Fruit fly (Drosophila melanogaster): ENCODE results near the gene Rpt4.

The Rpt4 gene

DNA sequence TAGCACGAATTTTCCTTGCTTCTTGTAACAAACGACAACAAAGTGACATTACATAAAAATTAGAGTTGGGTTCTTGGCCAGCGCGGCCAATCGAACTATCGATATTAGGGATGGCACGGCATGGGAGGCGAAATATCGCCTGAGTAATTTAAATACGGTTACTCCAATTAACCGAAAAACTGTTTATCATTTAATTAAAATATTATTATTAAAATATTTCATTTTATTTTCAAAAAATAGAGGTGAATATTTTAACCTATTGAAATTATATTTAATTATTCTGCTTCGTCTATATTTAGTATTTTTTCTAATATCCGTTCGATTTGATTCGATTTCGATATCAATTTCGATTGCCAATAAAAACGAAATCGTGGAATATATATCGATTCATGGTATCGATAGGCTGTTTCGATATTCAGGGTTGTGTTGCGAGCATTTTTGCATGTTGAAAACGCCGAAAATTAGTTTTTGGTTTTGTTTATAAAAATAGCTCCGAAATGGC, 35.6 kb downstream of the Rpt4 start, which contains the start of the genes Rbcn-3A and Spx (continued):
- no peak for TF ChIP-seq Smox (GFP tag; optimal IDR thresholded peaks at IDR 0.05)
- no peak for TF ChIP-seq Hr38 (GFP tag; optimal IDR thresholded peaks at IDR 0.05)
- TF ChIP-seq CG4318 (GFP tag; optimal IDR thresholded peaks at IDR 0.05) = no peak
- TF ChIP-seq Blimp-1 (GFP tag; optimal IDR thresholded peaks at IDR 0.05) = no peak
- no peak for TF ChIP-seq CG6276 (GFP tag; optimal IDR thresholded peaks at IDR 0.05)
- TF ChIP-seq CG1621 (tag; optimal IDR thresholded peaks at IDR 0.05) = no peak
- TF ChIP-seq CG10669 (GFP tag; optimal IDR thresholded peaks at IDR 0.05) = no peak
- no peak for TF ChIP-seq cyc (GFP tag; optimal IDR thresholded peaks at IDR 0.05)
- peak; percentile 45 for TF ChIP-seq dsx (GFP tag; optimal IDR thresholded peaks at IDR 0.05; ENCODE audit: poor library complexity, severe bottlenecking)
- peak; percentile 10 for TF ChIP-seq CG34406 (GFP tag; optimal IDR thresholded peaks at IDR 0.05)
- TF ChIP-seq Ets96B (tag; optimal IDR thresholded peaks at IDR 0.05) = no peak
- TF ChIP-seq Sox15 (GFP tag; optimal IDR thresholded peaks at IDR 0.05) = no peak
- no peak for TF ChIP-seq Met (GFP tag; optimal IDR thresholded peaks at IDR 0.05)
- peak; percentile 13 for TF ChIP-seq topi (GFP tag; optimal IDR thresholded peaks at IDR 0.05)
- TF ChIP-seq net (GFP tag; optimal IDR thresholded peaks at IDR 0.05) = no peak
- TF ChIP-seq esn (GFP tag; optimal IDR thresholded peaks at IDR 0.05) = peak; percentile 42
- TF ChIP-seq CG32006 (GFP tag; optimal IDR thresholded peaks at IDR 0.05) = no peak
- peak; percentile 3 for TF ChIP-seq CG31627 (GFP tag; optimal IDR thresholded peaks at IDR 0.05)

- TF ChIP-seq dsx (GFP tag; optimal IDR thresholded peaks at IDR 0.05; ENCODE audit: poor library complexity, severe bottlenecking) (peak; percentile 49), CG6808 (GFP tag; optimal IDR thresholded peaks at IDR 0.05) (no peak), Gug (GFP tag; IDR thresholded peaks at IDR 0.05) (no peak), CG8119 (GFP tag; IDR thresholded peaks at IDR 0.05) (no peak), CG9139 (GFP tag; optimal IDR thresholded peaks at IDR 0.05) (no peak), CG3032 (tag; optimal IDR thresholded peaks at IDR 0.05) (no peak), svp (GFP tag) (peak; percentile 58), CG6854 (GFP tag; optimal IDR thresholded peaks at IDR 0.05) (no peak), CG11294 (GFP tag; IDR thresholded peaks at IDR 0.05) (no peak), CG8632 (GFP tag; optimal IDR thresholded peaks at IDR 0.05) (no peak), Ets96B (tag; optimal IDR thresholded peaks at IDR 0.05) (no peak)
These were observed 36.3 kb downstream of the Rpt4 start for dm6 chrX:6254617-6255349.

DNA sequence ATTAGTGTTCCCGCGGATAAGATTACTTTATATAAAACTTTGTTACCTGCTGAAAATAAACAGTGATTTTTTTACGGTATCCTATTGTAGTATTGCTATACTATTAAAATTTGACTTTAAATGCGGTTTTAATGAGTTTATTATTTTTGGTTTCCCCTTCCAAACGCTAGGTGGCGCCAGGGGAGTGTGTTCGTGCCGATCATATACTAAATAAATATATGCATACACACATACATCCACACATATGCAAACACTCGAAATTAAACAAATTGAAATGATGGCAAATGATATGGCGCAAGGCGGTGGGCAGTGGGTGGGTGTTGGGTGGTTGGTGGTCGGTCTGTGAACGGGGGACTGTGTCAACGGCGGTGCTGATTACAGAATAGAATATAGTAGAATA, 37.3 kb downstream of the Rpt4 start:
- no peak for TF ChIP-seq esn (GFP tag; optimal IDR thresholded peaks at IDR 0.05)
- TF ChIP-seq salr (GFP tag; optimal IDR thresholded peaks at IDR 0.05) = no peak
- TF ChIP-seq Hr38 (GFP tag; optimal IDR thresholded peaks at IDR 0.05) = no peak
- TF ChIP-seq CG32006 (GFP tag; optimal IDR thresholded peaks at IDR 0.05) = no peak
- peak; percentile 76 for TF ChIP-seq fkh (GFP tag; optimal IDR thresholded peaks at IDR 0.05)
- TF ChIP-seq spab (GFP tag; optimal IDR thresholded peaks at IDR 0.05) = no peak

DNA sequence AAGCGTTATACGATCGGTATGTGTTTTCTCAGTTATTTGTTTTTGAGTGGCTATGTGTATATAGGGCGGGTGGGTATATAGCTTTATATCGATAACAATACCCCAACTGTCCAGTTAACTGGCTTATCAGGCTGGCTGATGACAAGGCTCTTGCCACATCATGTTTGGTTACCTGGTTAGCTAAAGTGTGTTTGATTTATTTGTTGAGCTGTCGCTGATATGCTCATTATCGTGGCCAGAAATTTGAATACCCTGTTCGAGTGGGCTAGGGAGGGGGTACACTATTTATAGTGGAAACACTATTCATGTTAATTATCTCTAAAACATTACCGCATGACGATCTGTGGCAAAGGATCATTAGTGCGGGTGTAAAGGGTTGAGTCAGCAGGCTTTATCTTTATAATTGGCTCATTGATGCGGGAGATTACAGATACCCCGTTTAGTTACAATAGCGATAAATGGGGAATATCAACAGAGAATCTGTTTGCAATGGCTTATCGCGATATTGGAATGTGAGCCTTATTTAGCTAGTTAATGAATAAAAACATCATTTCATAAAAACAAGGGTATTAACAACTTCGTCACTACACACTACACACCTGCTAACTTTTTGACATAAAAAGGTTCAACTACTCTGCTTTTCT, 38.0 kb downstream of the Rpt4 start:
- TF ChIP-seq CG15336 (GFP tag; IDR thresholded peaks at IDR 0.05) = no peak
- TF ChIP-seq net (GFP tag; optimal IDR thresholded peaks at IDR 0.05) = no peak
- no peak for TF ChIP-seq svp (GFP tag)
- TF ChIP-seq CG3919 (GFP tag; optimal IDR thresholded peaks at IDR 0.05) = no peak
- TF ChIP-seq CG34406 (GFP tag; optimal IDR thresholded peaks at IDR 0.05) = no peak
- TF ChIP-seq CG4318 (GFP tag; optimal IDR thresholded peaks at IDR 0.05) = no peak
- no peak for TF ChIP-seq pdm3 (GFP tag; optimal IDR thresholded peaks at IDR 0.05)
- TF ChIP-seq lz (GFP tag; optimal IDR thresholded peaks at IDR 0.05) = no peak
- no peak for TF ChIP-seq CG6808 (GFP tag; optimal IDR thresholded peaks at IDR 0.05)
- no peak for TF ChIP-seq dac (GFP tag; optimal IDR thresholded peaks at IDR 0.05)
- TF ChIP-seq ss (GFP tag; optimal IDR thresholded peaks at IDR 0.05) = no peak
- no peak for TF ChIP-seq CG8119 (GFP tag; IDR thresholded peaks at IDR 0.05)
- TF ChIP-seq eg (GFP tag; IDR thresholded peaks at IDR 0.05) = no peak
- TF ChIP-seq CG10631 (GFP tag; optimal IDR thresholded peaks at IDR 0.05) = no peak
- no peak for TF ChIP-seq CG6854 (GFP tag; optimal IDR thresholded peaks at IDR 0.05)
- TF ChIP-seq salr (GFP tag; optimal IDR thresholded peaks at IDR 0.05) = no peak
- no peak for TF ChIP-seq CG8319 (GFP tag; optimal IDR thresholded peaks at IDR 0.05)
- no peak for TF ChIP-seq Eip75B (GFP tag; optimal IDR thresholded peaks at IDR 0.05)
- no peak for TF ChIP-seq achi (GFP tag; optimal IDR thresholded peaks at IDR 0.05)

Measured in whole organism, prepupa.